Worm (Caenorhabditis elegans) whole organism, L3 larva: ENCODE results near the gene vdac-1.

Source experiments
- egl-27 ChIP-seq: sonication (generic microtip); optimal IDR thresholded peaks from 4 replicates; lab custom pipeline; 2017; ENCODE audit warnings: missing biosample characterization, missing genetic modification reagents, missing genetic modification characterization
- fkh-10 ChIP-seq: sonication (generic microtip); optimal IDR thresholded peaks from 2 replicates; lab custom pipeline; 2017; ENCODE audit warnings: missing biosample characterization, missing genetic modification reagents, missing genetic modification characterization
- nfya-1 ChIP-seq: sonication (generic microtip); optimal IDR thresholded peaks from 2 replicates; lab custom pipeline; 2017; ENCODE audit warnings: missing genetic modification characterization, mild to moderate bottlenecking, missing compliant biosample characterization, antibody characterized with exemption, moderate library complexity; ENCODE audit not compliant: insufficient read depth
- nhr-12 ChIP-seq: fragments of 150-350 bp; optimal IDR thresholded peaks from 2 replicates; lab custom pipeline; 2014; ENCODE audit warnings: missing biosample characterization, missing genetic modification characterization
- nhr-25 ChIP-seq: sonication (generic microtip); optimal IDR thresholded peaks from 2 replicates; lab custom pipeline; 2017; ENCODE audit warnings: missing biosample characterization, missing genetic modification characterization
- nhr-43 ChIP-seq: sonication (generic microtip); optimal IDR thresholded peaks from 2 replicates; lab custom pipeline; 2016; ENCODE audit warnings: mild to moderate bottlenecking, missing genetic modification characterization, missing compliant biosample characterization; ENCODE audit not compliant: poor library complexity, severe bottlenecking
- nhr-76 ChIP-seq: fragments of 150-350 bp; sonication (generic microtip); optimal IDR thresholded peaks from 5 replicates; lab custom pipeline; 2014; ENCODE audit warnings: missing biosample characterization, missing genetic modification characterization
- zag-1 ChIP-seq: fragments of 150-350 bp; optimal IDR thresholded peaks from 2 replicates; lab custom pipeline; 2014; ENCODE audit warnings: missing biosample characterization, missing genetic modification characterization

DNA sequence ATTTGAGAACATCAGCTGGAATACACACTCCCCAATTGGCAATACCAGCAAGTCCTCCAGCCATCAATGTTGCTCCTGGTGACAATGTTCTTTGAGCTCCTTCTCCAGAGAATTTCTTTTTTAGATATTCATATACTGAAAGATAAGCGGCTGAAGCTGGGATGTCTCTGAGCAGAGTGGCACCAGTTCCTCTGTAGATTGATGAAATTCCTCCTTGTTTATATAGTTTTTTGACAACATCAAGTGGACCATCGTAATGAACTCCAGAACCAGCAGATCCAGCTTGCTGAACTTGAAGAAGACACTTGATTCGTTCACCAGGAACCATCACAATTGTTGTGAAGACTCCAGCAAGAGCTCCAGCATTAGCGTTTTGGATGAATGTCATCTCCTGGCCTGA is 44.4 kb upstream of the vdac-1 start:
- TF ChIP-seq zag-1 (tag; lab: Kevin White, UChicago) (no peak), nhr-12 (no peak), nhr-43 (no peak), fkh-10 (GFP tag; lab: Kevin White, UChicago) (no peak), nhr-25 (tag; lab: Kevin White, UChicago) (no peak), egl-27 (tag; lab: Kevin White, UChicago) (no peak), nhr-76 (tag; lab: Kevin White, UChicago) (no peak), nfya-1 (tag; lab: Kevin White, UChicago) (no peak)
